Worm (Caenorhabditis elegans): Measurements from ENCODE around the gene ZK596.2.
A peak's percentile ranks its signal among the peaks of the same experiment; 100 is the strongest.

Gene ZK596.2

ce11 chrIV:10933062-10933552 is 24.0 kb upstream of the ZK596.2 start, which contains the start of the genes dnc-1 and lsm-7 (continued):
- TF ChIP-seq nhr-11 (tag; optimal IDR thresholded peaks at IDR 0.05) (peak; percentile 41), nhr-28 (tag; optimal IDR thresholded peaks at IDR 0.05) (peak; percentile 59), nhr-6 (tag; optimal IDR thresholded peaks at IDR 0.05) (peak; percentile 65), zfp-2 (tag; optimal IDR thresholded peaks at IDR 0.05) (no peak), ceh-20 (GFP tag; IDR thresholded peaks at IDR 0.05) (peak; percentile 65), fkh-10 (GFP tag; optimal IDR thresholded peaks at IDR 0.05) (peak; percentile 63), F44E2.7 (GFP tag; IDR thresholded peaks at IDR 0.05) (no peak), set-16 (GFP tag; IDR thresholded peaks at IDR 0.05) (no peak), lin-13 (GFP tag; optimal IDR thresholded peaks at IDR 0.05) (peak; percentile 57), nhr-237 (tag; optimal IDR thresholded peaks at IDR 0.05) (no peak), snpc-1.2 (GFP tag; IDR thresholded peaks at IDR 0.05) (peak; percentile 55; the same call in 1 of the 2 replicates), ZK337.2 (GFP tag; IDR thresholded peaks at IDR 0.05) (no peak), dmd-6 (GFP tag; IDR thresholded peaks at IDR 0.05) (peak; percentile 71), nhr-76 (tag; optimal IDR thresholded peaks at IDR 0.05) (no peak), pqm-1 (tag; optimal IDR thresholded peaks at IDR 0.05) (no peak), daf-16 (GFP tag; optimal IDR thresholded peaks at IDR 0.05) (no peak), daf-16 (tag; optimal IDR thresholded peaks at IDR 0.05) (peak; percentile 82), zfp-3 (GFP tag; conservative IDR thresholded peaks at IDR 0.05) (peak; percentile 81), fos-1 (tag; optimal IDR thresholded peaks at IDR 0.05) (no peak), mdt-29 (GFP tag; IDR thresholded peaks at IDR 0.05) (peak; percentile 25; the same call in 1 of the 2 replicates), nhr-25 (tag; optimal IDR thresholded peaks at IDR 0.05; ENCODE audit: borderline replicate concordance, insufficient read depth) (peak; percentile 2), zip-11 (GFP tag; IDR thresholded peaks at IDR 0.05) (no peak), ZK546.5 (tag; optimal IDR thresholded peaks at IDR 0.05) (no peak), lir-3 (tag; optimal IDR thresholded peaks at IDR 0.05) (no peak), hmg-1.1 (GFP tag; IDR thresholded peaks at IDR 0.05) (peak; percentile 72), dve-1 (tag; optimal IDR thresholded peaks at IDR 0.05; ENCODE audit: insufficient read depth) (peak; percentile 79), lin-29 (GFP tag; IDR thresholded peaks at IDR 0.05) (peak; percentile 7; the same call in 1 of the 2 replicates), dpl-1 (GFP tag; optimal IDR thresholded peaks at IDR 0.05) (peak; percentile 76), cey-2 (tag; optimal IDR thresholded peaks at IDR 0.05; ENCODE audit: borderline replicate concordance, insufficient read depth) (no peak), mxl-3 (GFP tag; optimal IDR thresholded peaks at IDR 0.05) (peak; percentile 8), F26F4.8 (GFP tag; conservative IDR thresholded peaks at IDR 0.05) (no peak), T26A8.4 (GFP tag; IDR thresholded peaks at IDR 0.05) (peak; percentile 39), duxl-1 (tag; optimal IDR thresholded peaks at IDR 0.05; ENCODE audit: poor library complexity) (no peak), lin-1 (GFP tag; IDR thresholded peaks at IDR 0.05) (peak; percentile 45; the same call in 1 of the 2 replicates), arid-1 (GFP tag; conservative IDR thresholded peaks at IDR 0.05) (no peak; the same call in 1 of the 2 replicates)

- TF ChIP-seq hlh-30 (tag; optimal IDR thresholded peaks at IDR 0.05; ENCODE audit: insufficient read depth) (peak; percentile 7), snpc-1.2 (GFP tag; IDR thresholded peaks at IDR 0.05) (no peak)
These were observed 10.7 kb upstream of the ZK596.2 start, which contains the start of gene rbr-2 for ce11 chrIV:10919770-10920169. rbr-2 (plus strand) TSS chrIV:10920070.

- no peak for TF ChIP-seq saeg-2 (GFP tag; IDR thresholded peaks at IDR 0.05)
- TF ChIP-seq ama-1 (optimal IDR thresholded peaks at IDR 0.05), result peak; percentile 76
- no peak for TF ChIP-seq zip-2 (tag; optimal IDR thresholded peaks at IDR 0.05)
- no peak for TF ChIP-seq aly-2 (tag; optimal IDR thresholded peaks at IDR 0.05)
- TF ChIP-seq nhr-111 (GFP tag; optimal IDR thresholded peaks at IDR 0.05), result no peak
- no peak for TF ChIP-seq skn-1 (tag; optimal IDR thresholded peaks at IDR 0.05)
- TF ChIP-seq fkh-10 (GFP tag; optimal IDR thresholded peaks at IDR 0.05), result peak; percentile 40
- no peak for TF ChIP-seq egl-43 (GFP tag; IDR thresholded peaks at IDR 0.05)
- TF ChIP-seq snpc-4 (tag; optimal IDR thresholded peaks at IDR 0.05), result no peak
- peak; percentile 42 for TF ChIP-seq duxl-1 (tag; optimal IDR thresholded peaks at IDR 0.05; ENCODE audit: poor library complexity)
- peak; percentile 96 for TF ChIP-seq hlh-30 (tag; optimal IDR thresholded peaks at IDR 0.05; ENCODE audit: insufficient read depth)
- TF ChIP-seq mdl-1 (tag; optimal IDR thresholded peaks at IDR 0.05), result peak; percentile 25 to 90
- no peak for TF ChIP-seq R02D3.7 (tag; optimal IDR thresholded peaks at IDR 0.05)
- 0 out of 2 replicates have a peak, but pooled peaks have one; percentile 4 for TF ChIP-seq ceh-44 (GFP tag; IDR thresholded peaks at IDR 0.05)
- no peak for TF ChIP-seq Y105C5A.15 (GFP tag; IDR thresholded peaks at IDR 0.05)
These were observed 9.9 kb upstream of the ZK596.2 start for ce11 chrIV:10918877-10919560.

Measured in whole organism, L4 larva.